Worm (Caenorhabditis elegans): ENCODE data around the gene T03G6.7.

DNA sequence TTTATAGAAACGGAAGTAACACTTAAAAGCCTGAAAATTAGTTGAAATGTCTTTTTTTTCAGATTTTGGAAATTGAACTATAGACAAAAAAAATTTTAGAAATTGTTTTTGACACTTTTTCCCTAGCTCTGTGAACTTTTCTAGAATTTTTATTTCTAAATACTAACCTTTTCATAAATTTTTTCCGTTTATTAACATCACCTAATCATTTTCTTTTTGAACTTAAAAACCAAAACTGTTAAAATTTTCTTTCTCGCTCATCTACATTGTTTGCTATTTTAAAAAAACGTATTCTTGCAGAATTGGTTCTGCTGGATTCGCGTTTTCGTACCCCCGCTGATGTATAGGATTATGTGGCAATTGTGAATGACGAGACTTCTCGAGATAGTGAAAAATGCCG lies at the start of gene T03G6.7, which contains the start of gene nhr-40:
- no peak for TF ChIP-seq dpl-1 (GFP tag; optimal IDR thresholded peaks at IDR 0.05)
- no peak for TF ChIP-seq efl-1 (GFP tag; optimal IDR thresholded peaks at IDR 0.05)
- TF ChIP-seq hrde-1 (tag; optimal IDR thresholded peaks at IDR 0.05; ENCODE audit: borderline replicate concordance): no peak
- no peak for TF ChIP-seq nhr-179 (tag; optimal IDR thresholded peaks at IDR 0.05)
- TF ChIP-seq bed-2 (GFP tag; IDR thresholded peaks at IDR 0.05): no peak
- TF ChIP-seq F49E8.2 (tag; optimal IDR thresholded peaks at IDR 0.05; ENCODE audit: insufficient read depth): no peak
- no peak for TF ChIP-seq pbrm-1 (GFP tag; IDR thresholded peaks at IDR 0.05)
- TF ChIP-seq bed-1 (GFP tag; IDR thresholded peaks at IDR 0.05): no peak

All from whole organism, young adult.